Worm (Caenorhabditis elegans) whole organism, L3 larva: Measurements from ENCODE around the gene ZK637.15.

Experiments used
- R02D3.7 ChIP-seq: fragments of 150-350 bp; optimal IDR thresholded peaks from 2 replicates; lab custom pipeline; 2014; ENCODE audit warnings: missing biosample characterization, missing genetic modification characterization
- ZK546.5 ChIP-seq: sonication (generic microtip); optimal IDR thresholded peaks from 2 replicates; lab custom pipeline; 2017; ENCODE audit warnings: missing biosample characterization, missing genetic modification characterization
- aly-2 ChIP-seq: fragments of 150-350 bp; optimal IDR thresholded peaks from 2 replicates; lab custom pipeline; 2014; ENCODE audit warnings: missing biosample characterization, missing genetic modification characterization
- ama-1 ChIP-seq: fragments of 150-350 bp; optimal IDR thresholded peaks from 2 replicates; lab custom pipeline; 2018
- ceh-16 ChIP-seq: sonication (generic microtip); optimal IDR thresholded peaks from 2 replicates; lab custom pipeline; 2017; ENCODE audit warnings: missing biosample characterization, missing genetic modification characterization
- ceh-28 ChIP-seq: fragments of 150-350 bp; optimal IDR thresholded peaks from 2 replicates; lab custom pipeline; 2014; ENCODE audit warnings: missing biosample characterization, missing genetic modification reagents, missing genetic modification characterization
- ceh-82 ChIP-seq: fragments of 150-350 bp; optimal IDR thresholded peaks from 2 replicates; lab custom pipeline; 2014; ENCODE audit warnings: missing biosample characterization, missing genetic modification characterization
- ceh-9 ChIP-seq: sonication (generic microtip); optimal IDR thresholded peaks from 2 replicates; lab custom pipeline; 2018; ENCODE audit warnings: missing biosample characterization, missing genetic modification characterization
- egl-27 ChIP-seq: sonication (generic microtip); optimal IDR thresholded peaks from 4 replicates; lab custom pipeline; 2017; ENCODE audit warnings: missing biosample characterization, missing genetic modification reagents, missing genetic modification characterization
- egl-5 ChIP-seq: fragments of 150-350 bp; optimal IDR thresholded peaks from 2 replicates; lab custom pipeline; 2017; ENCODE audit warnings: missing biosample characterization, missing genetic modification reagents, missing genetic modification characterization, inconsistent platforms
- elt-1 ChIP-seq: fragments of 150-350 bp; optimal IDR thresholded peaks from 2 replicates; lab custom pipeline; 2014; ENCODE audit warnings: missing biosample characterization, missing genetic modification characterization
- elt-2 ChIP-seq: sonication (generic microtip); optimal IDR thresholded peaks from 2 replicates; lab custom pipeline; 2016; ENCODE audit warnings: missing genetic modification reagents, mild to moderate bottlenecking, missing genetic modification characterization, missing compliant biosample characterization
- elt-3 ChIP-seq, 3 experiments: fragments of 150-350 bp in 1 of 3; sonication (generic microtip) in 2 of 3; optimal IDR thresholded peaks; 2 replicates in 2 of 3; 4 replicates in 1 of 3; lab custom pipeline; 2014 to 2017; ENCODE audit warnings: missing biosample characterization in 3 of 3, missing genetic modification characterization in 3 of 3
- eor-1 ChIP-seq, 2 experiments: fragments of 150-350 bp; optimal IDR thresholded peaks; 2 replicates each; lab custom pipeline; 2014 to 2018; ENCODE audit warnings: missing biosample characterization in 2 of 2, missing genetic modification characterization in 2 of 2
- fkh-10 ChIP-seq: sonication (generic microtip); optimal IDR thresholded peaks from 2 replicates; lab custom pipeline; 2017; ENCODE audit warnings: missing biosample characterization, missing genetic modification reagents, missing genetic modification characterization
- fos-1 ChIP-seq: fragments of 150-350 bp; optimal IDR thresholded peaks from 2 replicates; lab custom pipeline; 2014; ENCODE audit warnings: missing biosample characterization, missing genetic modification characterization
- hmg-11 ChIP-seq: sonication (generic microtip); optimal IDR thresholded peaks from 2 replicates; lab custom pipeline; 2016; ENCODE audit warnings: missing genetic modification characterization, missing compliant biosample characterization
- jun-1 ChIP-seq: fragments of 150-350 bp; optimal IDR thresholded peaks from 2 replicates; lab custom pipeline; 2014; ENCODE audit warnings: missing biosample characterization, missing genetic modification reagents, missing genetic modification characterization
- lin-15B ChIP-seq: fragments of 150-350 bp; optimal IDR thresholded peaks from 2 replicates; lab custom pipeline; 2014; ENCODE audit warnings: missing biosample characterization, missing genetic modification characterization
- lin-39 ChIP-seq: fragments of 150-350 bp; optimal IDR thresholded peaks from 2 replicates; lab custom pipeline; 2018; ENCODE audit warnings: missing biosample characterization, missing genetic modification reagents, missing genetic modification characterization
- lsy-12 ChIP-seq: sonication (generic microtip); optimal IDR thresholded peaks from 2 replicates; lab custom pipeline; 2016; ENCODE audit warnings: mild to moderate bottlenecking, missing genetic modification characterization, missing compliant biosample characterization
- mdl-1 ChIP-seq: fragments of 150-350 bp; optimal IDR thresholded peaks from 2 replicates; lab custom pipeline; 2014; ENCODE audit warnings: missing biosample characterization, missing genetic modification characterization
- mml-1 ChIP-seq: fragments of 150-350 bp; sonication (generic microtip); optimal IDR thresholded peaks from 3 replicates; lab custom pipeline; 2014; ENCODE audit warnings: missing biosample characterization, missing genetic modification characterization
- nfya-1 ChIP-seq: sonication (generic microtip); optimal IDR thresholded peaks from 2 replicates; lab custom pipeline; 2017; ENCODE audit warnings: missing genetic modification characterization, mild to moderate bottlenecking, missing compliant biosample characterization, antibody characterized with exemption, moderate library complexity; ENCODE audit not compliant: insufficient read depth
- nhr-12 ChIP-seq: fragments of 150-350 bp; optimal IDR thresholded peaks from 2 replicates; lab custom pipeline; 2014; ENCODE audit warnings: missing biosample characterization, missing genetic modification characterization
- nhr-23 ChIP-seq: fragments of 150-350 bp; optimal IDR thresholded peaks from 2 replicates; lab custom pipeline; 2014; ENCODE audit warnings: missing biosample characterization, missing genetic modification reagents, missing genetic modification characterization
- nhr-237 ChIP-seq: fragments of 150-350 bp; optimal IDR thresholded peaks from 2 replicates; lab custom pipeline; 2014; ENCODE audit warnings: missing biosample characterization, missing genetic modification characterization
- nhr-25 ChIP-seq: sonication (generic microtip); optimal IDR thresholded peaks from 2 replicates; lab custom pipeline; 2017; ENCODE audit warnings: missing biosample characterization, missing genetic modification characterization
- nhr-28 ChIP-seq: fragments of 150-350 bp; optimal IDR thresholded peaks from 2 replicates; lab custom pipeline; 2014; ENCODE audit warnings: missing biosample characterization, missing genetic modification characterization
- nhr-43 ChIP-seq: sonication (generic microtip); optimal IDR thresholded peaks from 2 replicates; lab custom pipeline; 2016; ENCODE audit warnings: mild to moderate bottlenecking, missing genetic modification characterization, missing compliant biosample characterization; ENCODE audit not compliant: poor library complexity, severe bottlenecking
- nhr-67 ChIP-seq: fragments of 150-350 bp; optimal IDR thresholded peaks from 2 replicates; lab custom pipeline; 2014; ENCODE audit warnings: missing biosample characterization, missing genetic modification characterization
- nhr-76 ChIP-seq: fragments of 150-350 bp; sonication (generic microtip); optimal IDR thresholded peaks from 5 replicates; lab custom pipeline; 2014; ENCODE audit warnings: missing biosample characterization, missing genetic modification characterization
- nhr-77 ChIP-seq: fragments of 150-350 bp; optimal IDR thresholded peaks from 2 replicates; lab custom pipeline; 2014; ENCODE audit warnings: missing biosample characterization, missing genetic modification characterization
- pha-4 ChIP-seq: fragments of 150-350 bp; optimal IDR thresholded peaks from 2 replicates; lab custom pipeline; 2014; ENCODE audit warnings: missing biosample characterization, missing genetic modification reagents, missing genetic modification characterization
- pqm-1 ChIP-seq: fragments of 150-350 bp; optimal IDR thresholded peaks from 2 replicates; lab custom pipeline; 2017; ENCODE audit warnings: missing biosample characterization, missing genetic modification characterization, inconsistent platforms
- sea-2 ChIP-seq: fragments of 150-350 bp; sonication (generic microtip); optimal IDR thresholded peaks from 4 replicates; lab custom pipeline; 2014; ENCODE audit warnings: missing biosample characterization, missing genetic modification reagents, missing genetic modification characterization
- snpc-4 ChIP-seq: fragments of 150-350 bp; optimal IDR thresholded peaks from 2 replicates; lab custom pipeline; 2014; ENCODE audit warnings: missing biosample characterization, missing genetic modification characterization
- tbx-2 ChIP-seq: sonication (generic microtip); optimal IDR thresholded peaks from 2 replicates; lab custom pipeline; 2016; ENCODE audit warnings: mild to moderate bottlenecking, missing genetic modification characterization, missing compliant biosample characterization
- unc-39 ChIP-seq: sonication (generic microtip); optimal IDR thresholded peaks from 4 replicates; lab custom pipeline; 2017; ENCODE audit warnings: missing biosample characterization, missing genetic modification characterization
- unc-62 ChIP-seq: fragments of 150-350 bp; sonication (generic microtip); optimal IDR thresholded peaks from 4 replicates; lab custom pipeline; 2014; ENCODE audit warnings: missing biosample characterization, missing genetic modification reagents, missing genetic modification characterization
- zag-1 ChIP-seq: fragments of 150-350 bp; optimal IDR thresholded peaks from 2 replicates; lab custom pipeline; 2014; ENCODE audit warnings: missing biosample characterization, missing genetic modification characterization
- ztf-11 ChIP-seq: fragments of 150-350 bp; optimal IDR thresholded peaks from 2 replicates; lab custom pipeline; 2014; ENCODE audit warnings: missing biosample characterization, missing genetic modification characterization
- ztf-4 ChIP-seq: fragments of 150-350 bp; optimal IDR thresholded peaks from 2 replicates; lab custom pipeline; 2014; ENCODE audit warnings: missing biosample characterization, missing genetic modification characterization

The ZK637.15 gene

ce11 chrIII:8889931-8890330 is 30.0 kb upstream of the ZK637.15 start, which contains the start of gene lnkn-1:
Gene lnkn-1, plus strand, starts transcription at chrIII:8890231.
- no peak for TF ChIP-seq nhr-23

- no peak for TF ChIP-seq elt-1
- TF ChIP-seq lsy-12: no peak
- no peak for TF ChIP-seq fkh-10 (GFP tag; lab: Kevin White, UChicago)
- TF ChIP-seq unc-62 (GFP tag; lab: Kevin White, UChicago): no peak
- no peak for TF ChIP-seq zag-1 (tag; lab: Kevin White, UChicago)
- TF ChIP-seq mdl-1 (tag; lab: Kevin White, UChicago): no peak
Measured at ce11 chrIII:8893464-8893863, 26.4 kb upstream of the ZK637.15 start, which contains the start of gene ZK637.4. Gene ZK637.4, plus strand, starts transcription at chrIII:8893764.

- no peak for TF ChIP-seq nhr-77 (tag; lab: Kevin White, UChicago)
- TF ChIP-seq nhr-28: no peak
- TF ChIP-seq tbx-2: no peak
- no peak for TF ChIP-seq elt-2 (tag; lab: Kevin White, UChicago)
- no peak for TF ChIP-seq nhr-25 (tag; lab: Kevin White, UChicago)
- no peak for TF ChIP-seq nhr-43 (tag; lab: Kevin White, UChicago)
- no peak for TF ChIP-seq nhr-67
- TF ChIP-seq egl-5 (tag; lab: Kevin White, UChicago): no peak
- TF ChIP-seq sea-2 (GFP tag; lab: Kevin White, UChicago): no peak
- TF ChIP-seq ztf-4: no peak
Measured at ce11 chrIII:8894782-8895181, 25.1 kb upstream of the ZK637.15 start, which contains the start of gene asna-1. Gene asna-1, plus strand, starts transcription at chrIII:8895082.

ce11 chrIII:8899767-8900166 is 20.1 kb upstream of the ZK637.15 start:
- TF ChIP-seq nfya-1 (peak; percentile 69), egl-27 (no peak), nhr-23 (peak; percentile 11), lin-15B (tag; lab: Kevin White, UChicago) (peak; percentile 87), ceh-9 (tag; lab: Kevin White, UChicago) (no peak), pha-4 (tag; lab: Kevin White, UChicago) (peak; percentile 20)

ce11 chrIII:8903263-8903662 is 16.6 kb upstream of the ZK637.15 start:
- TF ChIP-seq pqm-1 (tag; lab: Kevin White, UChicago) (no peak), ztf-11 (no peak), nhr-67 (no peak), nhr-76 (tag; lab: Kevin White, UChicago) (no peak), jun-1 (tag; lab: Kevin White, UChicago) (no peak), unc-62 (GFP tag; lab: Kevin White, UChicago) (no peak), ZK546.5 (tag; lab: Kevin White, UChicago) (no peak), elt-3 (tag; optimal IDR thresholded peaks at IDR 0.05; lab: Kevin White, UChicago) (no peak), ceh-16 (tag; lab: Kevin White, UChicago) (no peak), elt-2 (tag; lab: Kevin White, UChicago) (no peak)

- TF ChIP-seq ceh-28 (peak; percentile 91), pha-4 (tag; lab: Kevin White, UChicago) (peak; percentile 98), unc-62 (GFP tag; lab: Kevin White, UChicago) (peak; percentile 44), nhr-25 (tag; lab: Kevin White, UChicago) (peak; percentile 96), aly-2 (tag; lab: Kevin White, UChicago) (peak; percentile 60), lin-39 (tag; lab: Kevin White, UChicago) (peak; percentile 98), egl-27 (no peak), R02D3.7 (peak; percentile 86), ama-1 (lab: Kevin White, UChicago) (peak; percentile 83), pqm-1 (tag; lab: Kevin White, UChicago) (peak; percentile 35), ZK546.5 (tag; lab: Kevin White, UChicago) (peak; percentile 43), ceh-16 (tag; lab: Kevin White, UChicago) (no peak), nfya-1 (peak; percentile 100), unc-39 (tag; lab: Kevin White, UChicago) (no peak), jun-1 (tag; lab: Kevin White, UChicago) (peak; percentile 97), tbx-2 (peak; percentile 94), nhr-23 (peak; percentile 97), eor-1 (tag; optimal IDR thresholded peaks at IDR 0.05; lab: Kevin White, UChicago) (no peak), nhr-237 (no peak), egl-5 (tag; lab: Kevin White, UChicago) (peak; percentile 94), mml-1 (tag; lab: Kevin White, UChicago) (no peak), ceh-82 (peak; percentile 71), fos-1 (peak; percentile 30), nhr-12 (no peak), mdl-1 (tag; lab: Kevin White, UChicago) (peak; percentile 59), elt-1 (peak; percentile 53), snpc-4 (tag; lab: Kevin White, UChicago) (peak; percentile 85), ztf-4 (peak; percentile 48), hmg-11 (tag; lab: Kevin White, UChicago) (peak; percentile 96)
Measured at ce11 chrIII:8904044-8904443, 15.8 kb upstream of the ZK637.15 start, which contains the start of gene lin-9. Gene lin-9, minus strand, starts transcription at chrIII:8904131.
